Worm (Caenorhabditis elegans): ENCODE data around the gene ZK546.4.
"Not testable (repeated sequence)": the region's sequence is repeated elsewhere in the genome, so short reads cannot be mapped to it uniquely, and the experiment has no call there.

ZK546.4 gene

ce11 chrII:4915572-4915971 is 22.3 kb upstream of the ZK546.4 start:
- TF ChIP-seq efl-1 (optimal IDR thresholded peaks at IDR 0.05) (no peak), efl-1 (GFP tag; optimal IDR thresholded peaks at IDR 0.05 in 1 of 2) (peak in 1 of 2 experiments; percentile 63), nhr-85 (tag) (peak; percentile 71), ces-1 (GFP tag; optimal IDR thresholded peaks at IDR 0.05) (no peak)

- TF ChIP-seq unc-30 (tag; optimal IDR thresholded peaks at IDR 0.05); Y116A8C.19 (tag; optimal IDR thresholded peaks at IDR 0.05; ENCODE audit: borderline replicate concordance); dpl-1 (GFP tag; optimal IDR thresholded peaks at IDR 0.05): not testable (repeated sequence)
These were observed 21.4 kb upstream of the ZK546.4 start, which contains the start of gene msp-31 for ce11 chrII:4916462-4916861. msp-31 (minus strand) TSS chrII:4916562.

- TF ChIP-seq lin-35 (GFP tag; optimal IDR thresholded peaks at IDR 0.05) (peak in 1 of 2 experiments; percentile 15), grh-1 (GFP tag; IDR thresholded peaks at IDR 0.05) (peak; percentile 40), tbx-2 (tag; optimal IDR thresholded peaks at IDR 0.05) (peak; percentile 10), nhr-90 (tag; optimal IDR thresholded peaks at IDR 0.05; ENCODE audit: poor library complexity) (no peak), nhr-71 (tag; optimal IDR thresholded peaks at IDR 0.05) (no peak), nhr-20 (tag; optimal IDR thresholded peaks at IDR 0.05) (peak; percentile 22), ceh-88 (GFP tag; IDR thresholded peaks at IDR 0.05) (no peak), lin-13 (GFP tag; optimal IDR thresholded peaks at IDR 0.05) (no peak), ceh-90 (tag; optimal IDR thresholded peaks at IDR 0.05) (no peak), hlh-4 (tag; optimal IDR thresholded peaks at IDR 0.05) (no peak), swsn-7 (tag; optimal IDR thresholded peaks at IDR 0.05) (no peak), unc-130 (tag; optimal IDR thresholded peaks at IDR 0.05) (peak; percentile 11), pqm-1 (tag; optimal IDR thresholded peaks at IDR 0.05) (no peak), tlp-1 (tag; optimal IDR thresholded peaks at IDR 0.05) (no peak), jun-1 (tag; optimal IDR thresholded peaks at IDR 0.05) (no peak), sup-37 (GFP tag; optimal IDR thresholded peaks at IDR 0.05) (no peak), hpl-2 (GFP tag; optimal IDR thresholded peaks at IDR 0.05) (no peak), blmp-1 (tag; optimal IDR thresholded peaks at IDR 0.05) (peak; percentile 52), mef-2 (tag; optimal IDR thresholded peaks at IDR 0.05) (no peak), skn-1 (tag; optimal IDR thresholded peaks at IDR 0.05) (no peak), snpc-4 (tag; optimal IDR thresholded peaks at IDR 0.05) (no peak), snu-23 (GFP tag; optimal IDR thresholded peaks at IDR 0.05) (no peak), mab-9 (GFP tag; IDR thresholded peaks at IDR 0.05) (no peak), lin-14 (GFP tag; optimal IDR thresholded peaks at IDR 0.05) (peak; percentile 47), fkh-4 (tag; optimal IDR thresholded peaks at IDR 0.05; ENCODE audit: borderline replicate concordance) (no peak), nhr-11 (tag; optimal IDR thresholded peaks at IDR 0.05) (no peak), nhr-85 (tag) (peak; percentile 93), C16A3.4 (tag; optimal IDR thresholded peaks at IDR 0.05) (no peak), C34B4.2 (tag; optimal IDR thresholded peaks at IDR 0.05) (no peak), nhr-77 (tag; optimal IDR thresholded peaks at IDR 0.05) (no peak), ceh-82 (tag; optimal IDR thresholded peaks at IDR 0.05) (no peak), efl-1 (optimal IDR thresholded peaks at IDR 0.05) (no peak), efl-1 (GFP tag; optimal IDR thresholded peaks at IDR 0.05 in 1 of 2) (peak in 1 of 2 experiments; percentile 81), nhr-84 (tag; optimal IDR thresholded peaks at IDR 0.05) (no peak), mdl-1 (tag; optimal IDR thresholded peaks at IDR 0.05) (no peak), zip-4 (GFP tag; optimal IDR thresholded peaks at IDR 0.05) (no peak), lin-39 (tag; optimal IDR thresholded peaks at IDR 0.05) (no peak), fkh-8 (tag; optimal IDR thresholded peaks at IDR 0.05) (no peak), mep-1 (tag; optimal IDR thresholded peaks at IDR 0.05) (no peak), vab-15 (tag; optimal IDR thresholded peaks at IDR 0.05) (no peak), elt-3 (tag; optimal IDR thresholded peaks at IDR 0.05) (peak in 1 of 6 experiments; percentile 26)
These were observed 19.3 kb upstream of the ZK546.4 start for ce11 chrII:4918501-4919021.
